Worm (Caenorhabditis elegans): ENCODE measurements around the gene set-2.

- TF ChIP-seq aly-1 (tag; optimal IDR thresholded peaks at IDR 0.05): no peak
- no peak for TF ChIP-seq ama-1 (optimal IDR thresholded peaks at IDR 0.05)
- no peak for TF ChIP-seq ets-7 (tag; optimal IDR thresholded peaks at IDR 0.05)
- TF ChIP-seq scrt-1 (GFP tag; IDR thresholded peaks at IDR 0.05): no peak
- no peak for TF ChIP-seq tbx-11 (GFP tag; IDR thresholded peaks at IDR 0.05)
- TF ChIP-seq B0310.2 (tag; optimal IDR thresholded peaks at IDR 0.05): no peak
- no peak for TF ChIP-seq tra-4 (tag; optimal IDR thresholded peaks at IDR 0.05)
- no peak for TF ChIP-seq ceh-36 (tag; optimal IDR thresholded peaks at IDR 0.05)
- no peak for TF ChIP-seq hmbx-1 (tag; optimal IDR thresholded peaks at IDR 0.05)
Measured at ce11 chrIII:4937022-4937421, 7.0 kb upstream of the set-2 start, which contains the start of gene fsn-1.
